Worm (Caenorhabditis elegans) whole organism, L4 larva: ENCODE measurements around the gene trpp-11.
A peak's percentile ranks its signal among the peaks of the same experiment; 100 is the strongest.

ENCODE experiments used
- Y5F2A.4 ChIP-seq: fragments of 200-800 bp; sonication (Bioruptor generic); optimal IDR thresholded peaks from 2 replicates; lab custom pipeline; 2018; ENCODE audit warnings: mild to moderate bottlenecking, missing genetic modification characterization, missing compliant biosample characterization
- aha-1 ChIP-seq: fragments of 150-350 bp; peaks from one replicate; lab custom pipeline; 2014; ENCODE audit warnings: missing biosample characterization, missing genetic modification characterization
- ama-1 ChIP-seq: fragments of 150-350 bp; optimal IDR thresholded peaks from 2 replicates; lab custom pipeline; 2014; ENCODE audit warnings: inconsistent platforms, mixed read lengths
- attf-4 ChIP-seq: sonication (generic microtip); optimal IDR thresholded peaks from 3 replicates; lab custom pipeline; 2017; ENCODE audit warnings: missing biosample characterization, missing genetic modification characterization
- fkh-10 ChIP-seq: fragments of 150-350 bp; optimal IDR thresholded peaks from 2 replicates; lab custom pipeline; 2014; ENCODE audit warnings: missing biosample characterization, missing genetic modification reagents, missing genetic modification characterization
- lin-39 ChIP-seq: fragments of 150-350 bp; optimal IDR thresholded peaks from 2 replicates; lab custom pipeline; 2014; ENCODE audit warnings: missing biosample characterization, missing genetic modification reagents, missing genetic modification characterization
- mdt-29 ChIP-seq: fragments of 200-800 bp; sonication (Bioruptor generic); IDR thresholded peaks from 2 replicates; pipeline ENCODE4 v1.3.6; 2022; ENCODE audit warnings: missing genetic modification reagents, missing genetic modification characterization, missing compliant biosample characterization
- nhr-237 ChIP-seq: sonication (generic microtip); optimal IDR thresholded peaks from 2 replicates; lab custom pipeline; 2017; ENCODE audit warnings: missing biosample characterization, missing genetic modification characterization
- nhr-25 ChIP-seq: sonication (generic microtip); optimal IDR thresholded peaks from 2 replicates; lab custom pipeline; 2017; ENCODE audit warnings: missing genetic modification characterization, mild to moderate bottlenecking, missing compliant biosample characterization, antibody characterized with exemption, moderate library complexity, borderline replicate concordance; ENCODE audit not compliant: insufficient read depth
- nhr-6 ChIP-seq: fragments of 150-350 bp; optimal IDR thresholded peaks from 2 replicates; lab custom pipeline; 2014; ENCODE audit warnings: missing biosample characterization, missing genetic modification characterization
- snpc-4 ChIP-seq: fragments of 150-350 bp; optimal IDR thresholded peaks from 2 replicates; lab custom pipeline; 2014; ENCODE audit warnings: missing biosample characterization, missing genetic modification characterization
- unc-62 ChIP-seq, 3 experiments: fragments of 150-350 bp in 1 of 3; sonication (generic microtip); optimal IDR thresholded peaks in 2 of 3; peaks in 1 of 3; 1 replicate in 1 of 3; 2 replicates in 2 of 3; lab custom pipeline; 2014 to 2017; ENCODE audit warnings: missing biosample characterization in 3 of 3, missing genetic modification characterization in 3 of 3, missing genetic modification reagents in 3 of 3, missing genotype in 1 of 3

DNA sequence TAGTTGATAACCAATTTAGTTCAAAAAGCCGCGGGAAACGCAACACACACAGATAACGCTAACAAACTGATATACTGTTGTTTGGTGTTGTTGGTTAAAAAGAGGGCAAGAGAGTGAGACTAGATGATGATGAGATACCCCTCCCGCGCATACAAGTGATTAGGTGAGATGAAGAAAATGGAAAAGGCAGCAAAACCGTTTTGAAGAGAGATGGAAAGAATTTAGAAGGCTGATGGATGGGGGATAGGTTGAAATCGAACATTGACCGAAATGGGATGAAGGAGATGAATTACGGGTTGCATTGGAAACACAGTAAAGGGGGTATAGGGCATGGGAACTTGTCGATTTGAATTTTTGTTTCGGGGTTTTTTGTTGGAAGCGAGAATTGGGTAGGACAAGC, 46.2 kb upstream of the trpp-11 start:
- TF ChIP-seq nhr-237 (tag; lab: Kevin White, UChicago) (no peak), Y5F2A.4 (no peak), ama-1 (no peak), snpc-4 (no peak), mdt-29 (GFP tag; lab: Robert Waterston, UW) (no peak), lin-39 (tag; lab: Kevin White, UChicago) (no peak), fkh-10 (no peak), aha-1 (tag; lab: Kevin White, UChicago) (no peak), nhr-25 (tag; lab: Kevin White, UChicago) (no peak), attf-4 (no peak), nhr-6 (no peak), unc-62 (GFP tag; optimal IDR thresholded peaks at IDR 0.05 in 1 of 2; lab: Kevin White, UChicago) (peak in 1 of 2 experiments; percentile 81), unc-62 (tag; optimal IDR thresholded peaks at IDR 0.05; lab: Kevin White, UChicago) (no peak)
